1 fruit fly cellular context compared by ENCODE assay signal in the genomic region with DNA sequence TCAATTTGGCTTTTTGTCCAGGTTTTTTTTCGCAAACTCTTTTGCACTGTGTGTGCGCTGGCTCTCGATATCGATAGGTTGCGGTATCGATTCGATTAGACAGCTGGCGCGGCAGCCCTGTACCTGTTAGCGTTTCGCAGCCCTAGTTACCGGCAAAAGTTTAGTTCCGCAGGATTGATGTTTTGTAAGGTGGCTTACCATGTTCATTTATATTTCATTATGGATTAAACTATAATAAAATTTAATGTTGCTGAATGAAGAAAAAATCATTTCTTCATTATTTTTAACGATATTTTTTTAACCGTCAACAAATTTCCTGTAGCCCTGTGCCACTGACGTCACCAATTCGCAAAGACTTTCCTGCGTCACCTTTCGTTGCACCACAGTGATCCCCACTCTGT.
A peak's percentile ranks its signal among the peaks of the same experiment; 100 is the strongest.
TF ChIP-seq lines count a peak whose summit lies in the region.

A gene (minus strand): TSS at position 84 of the 401 bp plus-strand sequence.

TF ChIP-seq in whole organism, embryonic, 481 proteins besides CTCF, POLR2A, EP300 and RAD21 (continued from another document and continues in another):
- TF ChIP-seq GATAe (GFP tag; conservative IDR thresholded peaks at IDR 0.05; lab: Robert Waterston, UW), result peak; percentile 98
- TF ChIP-seq Ada2b (GFP tag; IDR thresholded peaks at IDR 0.05; lab: Robert Waterston, UW), result peak; percentile 98
- TF ChIP-seq z (GFP tag; IDR thresholded peaks at IDR 0.05; lab: Robert Waterston, UW), result peak; percentile 83
- no peak for TF ChIP-seq chinmo (GFP tag; IDR thresholded peaks at IDR 0.05; lab: Robert Waterston, UW; ENCODE audit: partially characterized antibody)
- peak; percentile 98 for TF ChIP-seq CG5245 (GFP tag; optimal IDR thresholded peaks at IDR 0.05; lab: Kevin White, UChicago)
- peak; percentile 90 for TF ChIP-seq Dref (GFP tag; IDR thresholded peaks at IDR 0.05; lab: Robert Waterston, UW)
- peak; percentile 70 for TF ChIP-seq pfk (GFP tag; optimal IDR thresholded peaks at IDR 0.05; lab: Kevin White, UChicago)
- TF ChIP-seq otp (GFP tag; IDR thresholded peaks at IDR 0.05; lab: Robert Waterston, UW), result peak; percentile 98
- peak; percentile 95 for TF ChIP-seq ham (GFP tag; IDR thresholded peaks at IDR 0.05; lab: Robert Waterston, UW)
- TF ChIP-seq sna (GFP tag; IDR thresholded peaks at IDR 0.05; lab: Robert Waterston, UW; ENCODE audit: partially characterized antibody), result peak; percentile 74; the same call in 1 of the 2 replicates
- peak; percentile 97 for TF ChIP-seq bowl (GFP tag; IDR thresholded peaks at IDR 0.05; lab: Robert Waterston, UW)
- peak; percentile 93 for TF ChIP-seq CG6654 (GFP tag; optimal IDR thresholded peaks at IDR 0.05; lab: Kevin White, UChicago)
- TF ChIP-seq mirr (GFP tag; optimal IDR thresholded peaks at IDR 0.05; lab: Kevin White, UChicago), result peak; percentile 94
- TF ChIP-seq sc (optimal IDR thresholded peaks at IDR 0.05; lab: Kevin White, UChicago), result no peak
- TF ChIP-seq sc (GFP tag; optimal IDR thresholded peaks at IDR 0.05; lab: Kevin White, UChicago), result peak; percentile 99
- peak; percentile 97 for TF ChIP-seq twi (tag; optimal IDR thresholded peaks at IDR 0.05; lab: Kevin White, UChicago)
- peak; percentile 98 for TF ChIP-seq CG18764 (GFP tag; optimal IDR thresholded peaks at IDR 0.05; lab: Kevin White, UChicago)
- TF ChIP-seq cwo (GFP tag; optimal IDR thresholded peaks at IDR 0.05; lab: Kevin White, UChicago), result peak; percentile 95
- peak; percentile 97 for TF ChIP-seq CG7786 (GFP tag; optimal IDR thresholded peaks at IDR 0.05; lab: Kevin White, UChicago)
- TF ChIP-seq gsb (GFP tag; IDR thresholded peaks at IDR 0.05; lab: Robert Waterston, UW), result peak; percentile 97
- peak; percentile 99 for TF ChIP-seq CG17328 (GFP tag; IDR thresholded peaks at IDR 0.05; lab: Robert Waterston, UW)
- TF ChIP-seq NC2α (GFP tag; optimal IDR thresholded peaks at IDR 0.05; lab: Kevin White, UChicago), result peak; percentile 95
- TF ChIP-seq luna (GFP tag; optimal IDR thresholded peaks at IDR 0.05; lab: Kevin White, UChicago), result peak; percentile 96
- TF ChIP-seq CG10654 (GFP tag; optimal IDR thresholded peaks at IDR 0.05; lab: Kevin White, UChicago), result peak; percentile 99
- TF ChIP-seq psq (GFP tag; optimal IDR thresholded peaks at IDR 0.05; lab: Kevin White, UChicago), result peak; percentile 95
- TF ChIP-seq crc (GFP tag; optimal IDR thresholded peaks at IDR 0.05; lab: Kevin White, UChicago), result peak; percentile 94
- TF ChIP-seq CG2678 (tag; optimal IDR thresholded peaks at IDR 0.05; lab: Kevin White, UChicago), result peak; percentile 98
- peak; percentile 99 for TF ChIP-seq lab (GFP tag; optimal IDR thresholded peaks at IDR 0.05; lab: Kevin White, UChicago)
- TF ChIP-seq CG9817 (tag; optimal IDR thresholded peaks at IDR 0.05; lab: Kevin White, UChicago), result peak; percentile 98
- peak; percentile 100 for TF ChIP-seq CG13775 (GFP tag; optimal IDR thresholded peaks at IDR 0.05; lab: Kevin White, UChicago)
- 0 out of 3 replicates have a peak, but pooled peaks have one; percentile 43 for TF ChIP-seq CG14860 (GFP tag; IDR thresholded peaks at IDR 0.05; lab: Robert Waterston, UW; ENCODE audit: partially characterized antibody)
- TF ChIP-seq ind (GFP tag; optimal IDR thresholded peaks at IDR 0.05; lab: Kevin White, UChicago), result peak; percentile 99
- TF ChIP-seq CG16815 (GFP tag; optimal IDR thresholded peaks at IDR 0.05; lab: Kevin White, UChicago), result peak; percentile 99
- TF ChIP-seq Ravus (GFP tag; IDR thresholded peaks at IDR 0.05; lab: Robert Waterston, UW), result peak; percentile 97
- TF ChIP-seq CG7556 (GFP tag; optimal IDR thresholded peaks at IDR 0.05; lab: Kevin White, UChicago), result peak; percentile 97
- TF ChIP-seq Taf1 (GFP tag; IDR thresholded peaks at IDR 0.05; lab: Robert Waterston, UW), result peak; percentile 97
- TF ChIP-seq jumu (GFP tag; optimal IDR thresholded peaks at IDR 0.05; lab: Kevin White, UChicago), result peak; percentile 98
- peak; percentile 97 for TF ChIP-seq CG2875 (GFP tag; optimal IDR thresholded peaks at IDR 0.05; lab: Kevin White, UChicago)
- TF ChIP-seq dpn (GFP tag; optimal IDR thresholded peaks at IDR 0.05; lab: Kevin White, UChicago), result peak; percentile 99
- TF ChIP-seq CG6683 (GFP tag; optimal IDR thresholded peaks at IDR 0.05; lab: Kevin White, UChicago), result peak; percentile 95
- TF ChIP-seq eyg (GFP tag; optimal IDR thresholded peaks at IDR 0.05; lab: Kevin White, UChicago), result peak; percentile 92
- peak; percentile 33 to 84 for TF ChIP-seq crp (GFP tag; optimal IDR thresholded peaks at IDR 0.05; lab: Kevin White, UChicago)
- peak; percentile 98 for TF ChIP-seq CG1233 (GFP tag; optimal IDR thresholded peaks at IDR 0.05; lab: Kevin White, UChicago)
- peak; percentile 60; the same call in 2 of the 3 replicates for TF ChIP-seq CG7963 (GFP tag; IDR thresholded peaks at IDR 0.05; lab: Robert Waterston, UW; ENCODE audit: partially characterized antibody)
- peak; percentile 97 for TF ChIP-seq CG8944 (GFP tag; optimal IDR thresholded peaks at IDR 0.05; lab: Kevin White, UChicago)
- TF ChIP-seq ken (GFP tag; IDR thresholded peaks at IDR 0.05; lab: Robert Waterston, UW), result peak; percentile 99
- peak; percentile 99 for TF ChIP-seq CG12659 (GFP tag; optimal IDR thresholded peaks at IDR 0.05; lab: Kevin White, UChicago)
- TF ChIP-seq CG2202 (tag; optimal IDR thresholded peaks at IDR 0.05; lab: Kevin White, UChicago), result peak; percentile 97
- TF ChIP-seq eve (GFP tag; optimal IDR thresholded peaks at IDR 0.05; lab: Kevin White, UChicago), result peak in 1 of 2 experiments; percentile 93
- TF ChIP-seq Doc2 (GFP tag; IDR thresholded peaks at IDR 0.05; lab: Robert Waterston, UW), result peak; percentile 96
- peak; percentile 97 for TF ChIP-seq CG3838 (GFP tag; optimal IDR thresholded peaks at IDR 0.05; lab: Kevin White, UChicago)
- TF ChIP-seq Jarid2 (GFP tag; optimal IDR thresholded peaks at IDR 0.05; lab: Kevin White, UChicago), result peak; percentile 90
- peak; percentile 98 for TF ChIP-seq pum (GFP tag; optimal IDR thresholded peaks at IDR 0.05; lab: Kevin White, UChicago)
- TF ChIP-seq Spps (tag; optimal IDR thresholded peaks at IDR 0.05; lab: Kevin White, UChicago), result peak; percentile 98
- peak; percentile 99 for TF ChIP-seq gem (tag; optimal IDR thresholded peaks at IDR 0.05; lab: Kevin White, UChicago)
- TF ChIP-seq CG11398 (GFP tag; optimal IDR thresholded peaks at IDR 0.05; lab: Kevin White, UChicago), result peak; percentile 93
- peak; percentile 91 for TF ChIP-seq sima (GFP tag; optimal IDR thresholded peaks at IDR 0.05; lab: Kevin White, UChicago)
- TF ChIP-seq CG1529 (GFP tag; optimal IDR thresholded peaks at IDR 0.05; lab: Kevin White, UChicago), result peak; percentile 96
- TF ChIP-seq CG4328 (GFP tag; optimal IDR thresholded peaks at IDR 0.05; lab: Kevin White, UChicago), result peak; percentile 95
- peak; percentile 97 for TF ChIP-seq CG18619 (GFP tag; optimal IDR thresholded peaks at IDR 0.05; lab: Kevin White, UChicago)
- TF ChIP-seq pros (GFP tag; optimal IDR thresholded peaks at IDR 0.05; lab: Kevin White, UChicago), result peak; percentile 69
- TF ChIP-seq phol (tag; optimal IDR thresholded peaks at IDR 0.05; lab: Kevin White, UChicago), result peak; percentile 99
- TF ChIP-seq Oaz (GFP tag; IDR thresholded peaks at IDR 0.05; lab: Robert Waterston, UW), result peak; percentile 97
- TF ChIP-seq Ptx1 (GFP tag; IDR thresholded peaks at IDR 0.05; lab: Robert Waterston, UW), result peak; percentile 99
- peak; percentile 99 for TF ChIP-seq lilli (GFP tag; optimal IDR thresholded peaks at IDR 0.05; lab: Kevin White, UChicago)
- peak; percentile 97 for TF ChIP-seq maf-S (GFP tag; optimal IDR thresholded peaks at IDR 0.05; lab: Kevin White, UChicago)
- peak in 1 of 3 experiments; percentile 99 for TF ChIP-seq lola (GFP tag; optimal IDR thresholded peaks at IDR 0.05; lab: Kevin White, UChicago)
- TF ChIP-seq Drgx (GFP tag; IDR thresholded peaks at IDR 0.05; lab: Robert Waterston, UW), result peak; percentile 98
- TF ChIP-seq CG17385 (GFP tag; optimal IDR thresholded peaks at IDR 0.05; lab: Kevin White, UChicago), result peak; percentile 95
- TF ChIP-seq Abd-B (GFP tag; optimal IDR thresholded peaks at IDR 0.05; lab: Kevin White, UChicago), result peak; percentile 99
- peak; percentile 100 for TF ChIP-seq CG34422 (GFP tag; IDR thresholded peaks at IDR 0.05; lab: Robert Waterston, UW)
- peak; percentile 94 for TF ChIP-seq fd64A (GFP tag; optimal IDR thresholded peaks at IDR 0.05; lab: Kevin White, UChicago)
- peak; percentile 15; the same call in 1 of the 3 replicates for TF ChIP-seq Opbp (GFP tag; IDR thresholded peaks at IDR 0.05; lab: Robert Waterston, UW; ENCODE audit: partially characterized antibody)
- peak; percentile 96 for TF ChIP-seq shn (GFP tag; optimal IDR thresholded peaks at IDR 0.05; lab: Kevin White, UChicago)
- peak; percentile 99 for TF ChIP-seq ro (GFP tag; IDR thresholded peaks at IDR 0.05; lab: Robert Waterston, UW)
- TF ChIP-seq HLHmδ (GFP tag; optimal IDR thresholded peaks at IDR 0.05; lab: Kevin White, UChicago), result peak; percentile 17
- TF ChIP-seq grn (GFP tag; optimal IDR thresholded peaks at IDR 0.05; lab: Kevin White, UChicago), result peak; percentile 91
- no peak for TF ChIP-seq pan (optimal IDR thresholded peaks at IDR 0.05; lab: Kevin White, UChicago)
- TF ChIP-seq pan (GFP tag; optimal IDR thresholded peaks at IDR 0.05 in 1 of 2, IDR thresholded peaks at IDR 0.05 in 1 of 2), result peak in 1 of 2 experiments; percentile 99
- TF ChIP-seq bigmax (GFP tag; optimal IDR thresholded peaks at IDR 0.05; lab: Kevin White, UChicago), result peak; percentile 62
- no peak for TF ChIP-seq Deaf1 (tag; optimal IDR thresholded peaks at IDR 0.05; lab: Kevin White, UChicago)
- TF ChIP-seq CG6765 (GFP tag; optimal IDR thresholded peaks at IDR 0.05; lab: Kevin White, UChicago), result peak; percentile 96
- TF ChIP-seq Asciz (GFP tag; optimal IDR thresholded peaks at IDR 0.05; lab: Kevin White, UChicago), result peak; percentile 97
- peak; percentile 99 for TF ChIP-seq CG4820 (GFP tag; optimal IDR thresholded peaks at IDR 0.05; lab: Kevin White, UChicago)
- peak; percentile 99 for TF ChIP-seq croc (GFP tag; conservative IDR thresholded peaks at IDR 0.05; lab: Robert Waterston, UW)
- no peak for TF ChIP-seq h (optimal IDR thresholded peaks at IDR 0.05; lab: Kevin White, UChicago)
- TF ChIP-seq Sox100B (GFP tag; optimal IDR thresholded peaks at IDR 0.05; lab: Kevin White, UChicago), result peak; percentile 97
- TF ChIP-seq Max (GFP tag; optimal IDR thresholded peaks at IDR 0.05; lab: Kevin White, UChicago), result peak; percentile 99
- no peak for TF ChIP-seq yki (optimal IDR thresholded peaks at IDR 0.05; lab: Kevin White, UChicago)
- peak; percentile 90 for TF ChIP-seq CG4707 (GFP tag; optimal IDR thresholded peaks at IDR 0.05; lab: Kevin White, UChicago)
- peak; percentile 97 for TF ChIP-seq Blimp-1 (GFP tag; optimal IDR thresholded peaks at IDR 0.05; lab: Kevin White, UChicago)
- peak; percentile 97 for TF ChIP-seq sug (tag; optimal IDR thresholded peaks at IDR 0.05; lab: Kevin White, UChicago)
- TF ChIP-seq CG10565 (GFP tag; optimal IDR thresholded peaks at IDR 0.05; lab: Kevin White, UChicago), result peak; percentile 95
- TF ChIP-seq kah (GFP tag; optimal IDR thresholded peaks at IDR 0.05; lab: Kevin White, UChicago), result peak; percentile 94
- TF ChIP-seq CG32767 (GFP tag; IDR thresholded peaks at IDR 0.05; lab: Robert Waterston, UW), result peak; percentile 97
- TF ChIP-seq insv (GFP tag; optimal IDR thresholded peaks at IDR 0.05; lab: Kevin White, UChicago), result peak; percentile 29 to 78
- peak; percentile 99 for TF ChIP-seq Xbp1 (GFP tag; optimal IDR thresholded peaks at IDR 0.05; lab: Kevin White, UChicago)
- no peak for TF ChIP-seq Tbp (GFP tag; optimal IDR thresholded peaks at IDR 0.05; lab: Kevin White, UChicago)
- peak; percentile 100 for TF ChIP-seq sens (GFP tag; lab: Kevin White, UChicago)
- peak; percentile 98 for TF ChIP-seq NFAT (GFP tag; IDR thresholded peaks at IDR 0.05; lab: Robert Waterston, UW)
- TF ChIP-seq CG14710 (tag; optimal IDR thresholded peaks at IDR 0.05; lab: Kevin White, UChicago), result peak; percentile 98
- peak; percentile 98 for TF ChIP-seq mam (GFP tag; optimal IDR thresholded peaks at IDR 0.05; lab: Kevin White, UChicago)
- peak; percentile 69; the same call in 1 of the 2 replicates for TF ChIP-seq CG42726 (GFP tag; IDR thresholded peaks at IDR 0.05; lab: Robert Waterston, UW; ENCODE audit: partially characterized antibody)
- TF ChIP-seq gfzf (GFP tag; optimal IDR thresholded peaks at IDR 0.05; lab: Kevin White, UChicago), result peak; percentile 38
- TF ChIP-seq HLH54F (GFP tag; optimal IDR thresholded peaks at IDR 0.05; lab: Kevin White, UChicago), result peak; percentile 98
- peak; percentile 99 for TF ChIP-seq Atf3 (GFP tag; optimal IDR thresholded peaks at IDR 0.05; lab: Kevin White, UChicago)
- TF ChIP-seq CG14667 (GFP tag; IDR thresholded peaks at IDR 0.05; lab: Robert Waterston, UW), result peak; percentile 99
- TF ChIP-seq schlank (tag; optimal IDR thresholded peaks at IDR 0.05; lab: Kevin White, UChicago), result peak; percentile 93
- TF ChIP-seq seq (GFP tag; IDR thresholded peaks at IDR 0.05; lab: Robert Waterston, UW), result peak; percentile 98
- TF ChIP-seq Dip3 (GFP tag; optimal IDR thresholded peaks at IDR 0.05; lab: Kevin White, UChicago), result peak; percentile 98
- TF ChIP-seq Sry-β (GFP tag; optimal IDR thresholded peaks at IDR 0.05; lab: Kevin White, UChicago), result peak; percentile 73
- TF ChIP-seq Hmx (GFP tag; optimal IDR thresholded peaks at IDR 0.05; lab: Kevin White, UChicago), result peak; percentile 96
- TF ChIP-seq Optix (GFP tag; IDR thresholded peaks at IDR 0.05; lab: Robert Waterston, UW), result peak; percentile 99
- TF ChIP-seq sens-2 (GFP tag; IDR thresholded peaks at IDR 0.05; lab: Robert Waterston, UW), result peak; percentile 98
- peak; percentile 95 for TF ChIP-seq en (GFP tag; optimal IDR thresholded peaks at IDR 0.05; lab: Kevin White, UChicago)
- peak; percentile 98 for TF ChIP-seq CG18599 (GFP tag; optimal IDR thresholded peaks at IDR 0.05; lab: Kevin White, UChicago)
- TF ChIP-seq aop (GFP tag; IDR thresholded peaks at IDR 0.05; lab: Robert Waterston, UW), result peak; percentile 91
- peak; percentile 98 for TF ChIP-seq cas (GFP tag; IDR thresholded peaks at IDR 0.05; lab: Robert Waterston, UW)
- TF ChIP-seq Dad (GFP tag; optimal IDR thresholded peaks at IDR 0.05; lab: Kevin White, UChicago), result peak; percentile 98
- peak; percentile 68 for TF ChIP-seq MESR4 (GFP tag; optimal IDR thresholded peaks at IDR 0.05; lab: Kevin White, UChicago)
- peak; percentile 99 for TF ChIP-seq CoRest (tag; optimal IDR thresholded peaks at IDR 0.05; lab: Kevin White, UChicago)
- TF ChIP-seq CG6689 (GFP tag; IDR thresholded peaks at IDR 0.05; lab: Robert Waterston, UW), result peak; percentile 100
- peak; percentile 94 for TF ChIP-seq CG2116 (GFP tag; optimal IDR thresholded peaks at IDR 0.05; lab: Kevin White, UChicago)
- TF ChIP-seq tx (GFP tag; optimal IDR thresholded peaks at IDR 0.05; lab: Kevin White, UChicago), result peak; percentile 96
- peak; percentile 90 for TF ChIP-seq corto (GFP tag; optimal IDR thresholded peaks at IDR 0.05; lab: Kevin White, UChicago)
